Fruit fly (Drosophila melanogaster): ENCODE results near the gene CG2162.

Gene CG2162

DNA sequence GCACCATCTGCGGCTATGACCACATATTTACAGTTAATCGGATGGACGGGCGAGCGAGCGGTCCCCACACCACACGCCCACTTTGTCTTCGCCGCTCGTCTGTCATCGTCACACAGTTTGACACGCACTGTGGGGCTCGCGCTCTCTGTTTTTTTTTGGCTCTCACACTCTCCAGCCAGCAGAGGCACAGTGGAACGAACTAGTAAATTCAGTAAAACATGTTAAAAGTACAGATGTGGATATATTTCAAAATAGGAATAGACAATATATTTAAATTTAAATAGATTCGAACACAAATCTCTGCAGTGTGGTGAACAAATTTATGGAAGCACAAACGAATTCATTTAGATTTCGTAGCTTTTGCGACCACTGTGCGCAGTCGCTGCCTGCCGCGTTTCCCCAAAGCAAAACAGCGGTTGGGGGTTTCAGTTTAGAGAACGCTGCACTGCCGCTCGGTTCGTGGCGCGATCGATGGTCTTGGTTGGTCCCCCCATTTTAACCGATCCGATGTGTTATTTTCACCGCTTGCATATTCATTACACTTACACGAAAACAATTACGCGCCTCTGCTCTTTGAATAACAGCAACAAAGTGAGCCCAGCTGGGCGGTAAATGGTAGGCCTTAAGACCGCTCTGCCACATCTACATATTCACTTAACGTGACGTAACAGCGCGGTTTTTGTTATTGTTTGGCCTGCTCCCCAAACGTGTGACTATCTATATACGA, 46.3 kb downstream of the CG2162 start (continued):
- TF ChIP-seq org-1 (GFP tag; optimal IDR thresholded peaks at IDR 0.05): peak; percentile 98
- TF ChIP-seq TFAM (GFP tag; optimal IDR thresholded peaks at IDR 0.05): peak; percentile 95
- peak; percentile 91 for TF ChIP-seq CG7745 (tag; optimal IDR thresholded peaks at IDR 0.05)
- TF ChIP-seq Opbp (GFP tag; IDR thresholded peaks at IDR 0.05; ENCODE audit: partially characterized antibody): peak; percentile 83
- peak; percentile 97 for TF ChIP-seq HLH54F (GFP tag; optimal IDR thresholded peaks at IDR 0.05)
- no peak; the same call in 1 of the 2 replicates for TF ChIP-seq dimm (GFP tag; IDR thresholded peaks at IDR 0.05)
- TF ChIP-seq CG12942 (GFP tag; optimal IDR thresholded peaks at IDR 0.05): peak; percentile 98
- TF ChIP-seq gro (GFP tag; optimal IDR thresholded peaks at IDR 0.05): peak; percentile 97
- TF ChIP-seq vnd (GFP tag; IDR thresholded peaks at IDR 0.05; ENCODE audit: partially characterized antibody): peak; percentile 83
- TF ChIP-seq CG3726 (GFP tag; IDR thresholded peaks at IDR 0.05): peak; percentile 97
- no peak for TF ChIP-seq Tbp (GFP tag; optimal IDR thresholded peaks at IDR 0.05)
- peak; percentile 99 for TF ChIP-seq CG14441 (GFP tag; IDR thresholded peaks at IDR 0.05)
- no peak for TF ChIP-seq Sin3A (optimal IDR thresholded peaks at IDR 0.05)
- peak; percentile 66 for TF ChIP-seq Neu2 (GFP tag; optimal IDR thresholded peaks at IDR 0.05; ENCODE audit: borderline replicate concordance)
- peak; percentile 96 for TF ChIP-seq grau (tag; optimal IDR thresholded peaks at IDR 0.05)
- peak; percentile 99 for TF ChIP-seq sob (GFP tag; IDR thresholded peaks at IDR 0.05)
- peak; percentile 99 for TF ChIP-seq ATbp (GFP tag; optimal IDR thresholded peaks at IDR 0.05)
- TF ChIP-seq CG10267 (tag; optimal IDR thresholded peaks at IDR 0.05): peak; percentile 95
- peak; percentile 97 for TF ChIP-seq CG7786 (GFP tag; optimal IDR thresholded peaks at IDR 0.05)
- TF ChIP-seq NfI (GFP tag; optimal IDR thresholded peaks at IDR 0.05): peak; percentile 99
- TF ChIP-seq kni (GFP tag; optimal IDR thresholded peaks at IDR 0.05): peak; percentile 84
- 0 out of 2 replicates have a peak, but pooled peaks have one; percentile 29 for TF ChIP-seq hbn (GFP tag; IDR thresholded peaks at IDR 0.05; ENCODE audit: partially characterized antibody)
- TF ChIP-seq CG11723 (GFP tag; optimal IDR thresholded peaks at IDR 0.05): peak; percentile 98
- TF ChIP-seq Elba2 (GFP tag; optimal IDR thresholded peaks at IDR 0.05): peak; percentile 74
- peak; percentile 100 for TF ChIP-seq Med (GFP tag)
- TF ChIP-seq Mes4 (GFP tag; optimal IDR thresholded peaks at IDR 0.05): peak; percentile 94
- TF ChIP-seq CG7556 (GFP tag; optimal IDR thresholded peaks at IDR 0.05): peak; percentile 98
- peak; percentile 92 for TF ChIP-seq da (GFP tag; optimal IDR thresholded peaks at IDR 0.05)
- peak; percentile 80 for TF ChIP-seq HmgD (GFP tag; optimal IDR thresholded peaks at IDR 0.05)
- TF ChIP-seq hth (optimal IDR thresholded peaks at IDR 0.05): no peak
- TF ChIP-seq CG16815 (GFP tag; optimal IDR thresholded peaks at IDR 0.05): peak; percentile 97
- TF ChIP-seq Hey (tag; optimal IDR thresholded peaks at IDR 0.05): peak; percentile 89
- peak; percentile 97 for TF ChIP-seq CG10959 (GFP tag; IDR thresholded peaks at IDR 0.05)
- TF ChIP-seq CG12219 (GFP tag; optimal IDR thresholded peaks at IDR 0.05): peak; percentile 98
- TF ChIP-seq Bgb (GFP tag; IDR thresholded peaks at IDR 0.05; ENCODE audit: partially characterized antibody): peak; percentile 81
- TF ChIP-seq fd96Cb (tag; optimal IDR thresholded peaks at IDR 0.05): peak; percentile 98
- TF ChIP-seq CG8281 (tag; optimal IDR thresholded peaks at IDR 0.05): peak; percentile 92
- TF ChIP-seq Ssrp (tag; optimal IDR thresholded peaks at IDR 0.05): peak; percentile 97
- TF ChIP-seq grn (GFP tag; optimal IDR thresholded peaks at IDR 0.05): peak; percentile 90
- peak; percentile 99 for TF ChIP-seq Xrp1 (GFP tag; IDR thresholded peaks at IDR 0.05)
- peak in 1 of 3 experiments; percentile 86 for TF ChIP-seq Stat92E (GFP tag; optimal IDR thresholded peaks at IDR 0.05)
- TF ChIP-seq dmrt11E (tag; optimal IDR thresholded peaks at IDR 0.05): peak; percentile 97
- TF ChIP-seq Oli (tag; optimal IDR thresholded peaks at IDR 0.05): peak; percentile 99
- TF ChIP-seq vfl (GFP tag; optimal IDR thresholded peaks at IDR 0.05): peak; percentile 98
- peak; percentile 99 for TF ChIP-seq Awh (GFP tag; IDR thresholded peaks at IDR 0.05)
- no peak for TF ChIP-seq br (optimal IDR thresholded peaks at IDR 0.05)
- TF ChIP-seq dati (GFP tag; IDR thresholded peaks at IDR 0.05): peak; percentile 96
- TF ChIP-seq CG12299 (tag; optimal IDR thresholded peaks at IDR 0.05): peak; percentile 98
- peak; percentile 99 for TF ChIP-seq Fer1 (GFP tag; optimal IDR thresholded peaks at IDR 0.05)
- peak; percentile 49 for TF ChIP-seq cad (GFP tag; optimal IDR thresholded peaks at IDR 0.05)
